Worm (Caenorhabditis elegans) whole organism, young adult: ENCODE data around the gene vps-33.1.

Experiments
- B0336.3 ChIP-seq: fragments of 200-800 bp; sonication (Bioruptor generic); IDR thresholded peaks from 2 replicates; pipeline ENCODE4 v1.3.6; 2022; ENCODE audit warnings: missing genetic modification characterization, missing compliant biosample characterization
- C06A6.2 ChIP-seq: fragments of 200-800 bp; sonication (Bioruptor generic); conservative IDR thresholded peaks from 2 replicates; pipeline ENCODE4 v1.3.6; 2022; ENCODE audit warnings: missing genetic modification characterization, missing compliant biosample characterization
- akir-1 ChIP-seq: fragments of 200-800 bp; sonication (Bioruptor generic); optimal IDR thresholded peaks from 2 replicates; lab custom pipeline; 2018; ENCODE audit warnings: mild to moderate bottlenecking, missing genetic modification characterization, moderate library complexity, missing compliant biosample characterization
- cebp-2 ChIP-seq: fragments of 200-800 bp; sonication (Bioruptor generic); IDR thresholded peaks from 2 replicates; pipeline ENCODE4 v1.3.6; 2022; ENCODE audit warnings: missing genetic modification characterization, missing compliant biosample characterization
- ceh-27 ChIP-seq: fragments of 200-800 bp; sonication (Bioruptor generic); optimal IDR thresholded peaks from 2 replicates; lab custom pipeline; 2018; ENCODE audit warnings: mild to moderate bottlenecking, missing genetic modification characterization, moderate library complexity, missing compliant biosample characterization
- chd-7 ChIP-seq: sonication (generic microtip); optimal IDR thresholded peaks from 2 replicates; lab custom pipeline; 2016; ENCODE audit warnings: mild to moderate bottlenecking, missing genetic modification characterization, moderate library complexity, missing compliant biosample characterization
- die-1 ChIP-seq: sonication (generic microtip); optimal IDR thresholded peaks from 2 replicates; lab custom pipeline; 2016; ENCODE audit warnings: missing genotype, mild to moderate bottlenecking, missing genetic modification characterization, missing compliant biosample characterization
- pha-4 ChIP-seq: fragments of 150-350 bp; sonication (generic microtip); optimal IDR thresholded peaks from 2 replicates; lab custom pipeline; 2014; ENCODE audit warnings: missing biosample characterization, missing genetic modification reagents, missing genetic modification characterization
- rec-8 ChIP-seq, 2 experiments: sonication (generic microtip); optimal IDR thresholded peaks; 2 replicates each; lab custom pipeline; 2016; ENCODE audit warnings: mild to moderate bottlenecking in 2 of 2, missing genetic modification characterization in 2 of 2, missing genetic modification reagents in 2 of 2, missing genotype in 2 of 2, missing biosample characterization in 1 of 2, missing compliant biosample characterization in 1 of 2, moderate library complexity in 1 of 2
- snpc-4 ChIP-seq, 5 experiments: fragments of 150-350 bp in 1 of 5; sonication (generic microtip) in 4 of 5; optimal IDR thresholded peaks; 2 replicates each; lab custom pipeline; 2014 to 2018; ENCODE audit warnings: missing genetic modification characterization in 5 of 5, missing biosample characterization in 3 of 5, antibody characterized with exemption in 2 of 5, mild to moderate bottlenecking in 2 of 5, missing compliant biosample characterization in 2 of 5, missing genotype in 2 of 5, moderate library complexity in 2 of 5, missing genetic modification reagents in 1 of 5
- tbx-9 ChIP-seq: sonication (generic microtip); optimal IDR thresholded peaks from 2 replicates; lab custom pipeline; 2016; ENCODE audit warnings: borderline replicate concordance, missing genetic modification characterization, inconsistent platforms, missing compliant biosample characterization

DNA sequence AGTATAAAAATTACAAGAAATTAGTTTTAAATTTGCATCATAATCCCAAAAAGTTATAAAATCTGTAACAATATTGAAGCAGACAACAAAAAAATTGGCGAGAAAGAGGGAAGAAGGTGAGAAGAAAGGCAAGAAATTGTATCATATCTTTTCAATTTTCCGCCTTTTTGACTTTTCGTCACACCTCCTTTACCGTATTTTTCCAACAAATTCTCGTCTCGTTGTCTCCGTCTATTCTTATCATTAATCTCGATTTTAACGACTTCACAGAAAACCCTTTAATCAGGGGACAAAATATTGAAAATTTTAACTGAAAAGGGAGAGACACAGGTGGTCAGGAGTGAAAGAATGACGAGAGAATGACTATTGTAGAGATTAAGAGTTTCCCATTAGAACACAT is 12.2 kb downstream of the vps-33.1 start:
- TF ChIP-seq tbx-9 (tag; lab: Kevin White, UChicago) (no peak), chd-7 (no peak), B0336.3 (no peak), die-1 (no peak), ceh-27 (GFP tag; lab: Kevin White, UChicago) (no peak), akir-1 (GFP tag; lab: Kevin White, UChicago) (no peak), rec-8 (tag; optimal IDR thresholded peaks at IDR 0.05; lab: Kevin White, UChicago) (no peak), cebp-2 (GFP tag; lab: Robert Waterston, UW) (no peak), pha-4 (tag; lab: Kevin White, UChicago) (no peak), snpc-4 (GFP tag; optimal IDR thresholded peaks at IDR 0.05; lab: Kevin White, UChicago) (no peak), snpc-4 (tag; optimal IDR thresholded peaks at IDR 0.05; lab: Kevin White, UChicago) (no peak), C06A6.2 (GFP tag; lab: Robert Waterston, UW) (no peak)
